Worm (Caenorhabditis elegans): Measurements from ENCODE around the gene Y71H2AL.4.

The Y71H2AL.4 gene

ce11 chrIII:2679362-2679761 lies 6.8 kb upstream of the Y71H2AL.4 start:
- TF ChIP-seq ztf-4 (tag; optimal IDR thresholded peaks at IDR 0.05) (no peak), ama-1 (optimal IDR thresholded peaks at IDR 0.05) (no peak), nfya-1 (tag; optimal IDR thresholded peaks at IDR 0.05; ENCODE audit: insufficient read depth) (no peak), unc-39 (tag; optimal IDR thresholded peaks at IDR 0.05) (no peak), ceh-16 (tag; optimal IDR thresholded peaks at IDR 0.05) (no peak)

ce11 chrIII:2681559-2681958 lies 4.6 kb upstream of the Y71H2AL.4 start:
- no peak for TF ChIP-seq ceh-9 (tag; optimal IDR thresholded peaks at IDR 0.05)
- no peak for TF ChIP-seq snpc-4 (tag; optimal IDR thresholded peaks at IDR 0.05)
- no peak for TF ChIP-seq tbx-2 (tag; optimal IDR thresholded peaks at IDR 0.05)
- TF ChIP-seq aly-2 (tag; optimal IDR thresholded peaks at IDR 0.05): no peak
- no peak for TF ChIP-seq nhr-11 (tag; optimal IDR thresholded peaks at IDR 0.05)
- TF ChIP-seq lin-39 (tag; optimal IDR thresholded peaks at IDR 0.05): no peak
- no peak for TF ChIP-seq elt-2 (tag; optimal IDR thresholded peaks at IDR 0.05)
- TF ChIP-seq ztf-11 (tag; optimal IDR thresholded peaks at IDR 0.05): no peak

ce11 chrIII:2683403-2683802 lies 2.8 kb upstream of the Y71H2AL.4 start:
- TF ChIP-seq daf-12 (tag; optimal IDR thresholded peaks at IDR 0.05) (no peak), egl-27 (tag; optimal IDR thresholded peaks at IDR 0.05) (no peak), nhr-237 (tag; optimal IDR thresholded peaks at IDR 0.05) (no peak), eor-1 (tag; optimal IDR thresholded peaks at IDR 0.05) (no peak), nhr-23 (tag; optimal IDR thresholded peaks at IDR 0.05) (no peak), mdl-1 (tag; optimal IDR thresholded peaks at IDR 0.05) (no peak), nhr-28 (tag; optimal IDR thresholded peaks at IDR 0.05) (no peak), skn-1 (tag; optimal IDR thresholded peaks at IDR 0.05) (no peak), aly-2 (tag; optimal IDR thresholded peaks at IDR 0.05) (no peak)

ce11 chrIII:2686663-2687062 lies 455 bp downstream of the Y71H2AL.4 start:
- TF ChIP-seq lin-15B (tag; optimal IDR thresholded peaks at IDR 0.05): no peak
- no peak for TF ChIP-seq tbx-2 (tag; optimal IDR thresholded peaks at IDR 0.05)
- peak; percentile 81 for TF ChIP-seq fkh-10 (GFP tag; optimal IDR thresholded peaks at IDR 0.05)
- no peak for TF ChIP-seq skn-1 (tag; optimal IDR thresholded peaks at IDR 0.05)
- TF ChIP-seq zag-1 (tag; optimal IDR thresholded peaks at IDR 0.05): no peak

- no peak for TF ChIP-seq lsy-12 (tag; optimal IDR thresholded peaks at IDR 0.05)
- no peak for TF ChIP-seq nfya-1 (tag; optimal IDR thresholded peaks at IDR 0.05; ENCODE audit: insufficient read depth)
- TF ChIP-seq pqm-1 (tag; optimal IDR thresholded peaks at IDR 0.05): peak; percentile 55
- TF ChIP-seq pha-4 (tag; optimal IDR thresholded peaks at IDR 0.05): peak; percentile 17
- no peak for TF ChIP-seq unc-62 (GFP tag; optimal IDR thresholded peaks at IDR 0.05)
- no peak for TF ChIP-seq ceh-28 (tag; optimal IDR thresholded peaks at IDR 0.05)
- TF ChIP-seq daf-12 (tag; optimal IDR thresholded peaks at IDR 0.05): no peak
- no peak for TF ChIP-seq ceh-16 (tag; optimal IDR thresholded peaks at IDR 0.05)
- no peak for TF ChIP-seq tbx-2 (tag; optimal IDR thresholded peaks at IDR 0.05)
- TF ChIP-seq unc-39 (tag; optimal IDR thresholded peaks at IDR 0.05): no peak
- no peak for TF ChIP-seq fkh-10 (GFP tag; optimal IDR thresholded peaks at IDR 0.05)
- TF ChIP-seq lin-39 (tag; optimal IDR thresholded peaks at IDR 0.05): no peak
- no peak for TF ChIP-seq ztf-11 (tag; optimal IDR thresholded peaks at IDR 0.05)
- TF ChIP-seq mdl-1 (tag; optimal IDR thresholded peaks at IDR 0.05): no peak
- TF ChIP-seq nhr-23 (tag; optimal IDR thresholded peaks at IDR 0.05): no peak
- TF ChIP-seq lin-15B (tag; optimal IDR thresholded peaks at IDR 0.05): no peak
- no peak for TF ChIP-seq skn-1 (tag; optimal IDR thresholded peaks at IDR 0.05)
- no peak for TF ChIP-seq ZK546.5 (tag; optimal IDR thresholded peaks at IDR 0.05)
- peak; percentile 87 for TF ChIP-seq elt-2 (tag; optimal IDR thresholded peaks at IDR 0.05)
- no peak for TF ChIP-seq ceh-82 (tag; optimal IDR thresholded peaks at IDR 0.05)
- TF ChIP-seq nhr-11 (tag; optimal IDR thresholded peaks at IDR 0.05): no peak
Observed at ce11 chrIII:2687412-2687811, 1.2 kb downstream of the Y71H2AL.4 start.

ce11 chrIII:2698740-2699139 lies 12.5 kb downstream of the Y71H2AL.4 start, which contains the start of gene slc-30A9:
Gene slc-30A9 (minus strand): TSS chrIII:2698817.
- TF ChIP-seq ceh-82 (tag; optimal IDR thresholded peaks at IDR 0.05) (no peak), pha-4 (tag; optimal IDR thresholded peaks at IDR 0.05) (peak; percentile 85), daf-12 (tag; optimal IDR thresholded peaks at IDR 0.05) (no peak), lin-15B (tag; optimal IDR thresholded peaks at IDR 0.05) (peak; percentile 70), nhr-12 (tag; optimal IDR thresholded peaks at IDR 0.05) (no peak), nhr-76 (tag; optimal IDR thresholded peaks at IDR 0.05) (no peak), nfya-1 (tag; optimal IDR thresholded peaks at IDR 0.05; ENCODE audit: insufficient read depth) (peak; percentile 43), nhr-237 (tag; optimal IDR thresholded peaks at IDR 0.05) (no peak)

Data from whole organism, L3 larva.